Worm (Caenorhabditis elegans): Measurements from ENCODE around the gene F54D5.3.

Gene F54D5.3

DNA sequence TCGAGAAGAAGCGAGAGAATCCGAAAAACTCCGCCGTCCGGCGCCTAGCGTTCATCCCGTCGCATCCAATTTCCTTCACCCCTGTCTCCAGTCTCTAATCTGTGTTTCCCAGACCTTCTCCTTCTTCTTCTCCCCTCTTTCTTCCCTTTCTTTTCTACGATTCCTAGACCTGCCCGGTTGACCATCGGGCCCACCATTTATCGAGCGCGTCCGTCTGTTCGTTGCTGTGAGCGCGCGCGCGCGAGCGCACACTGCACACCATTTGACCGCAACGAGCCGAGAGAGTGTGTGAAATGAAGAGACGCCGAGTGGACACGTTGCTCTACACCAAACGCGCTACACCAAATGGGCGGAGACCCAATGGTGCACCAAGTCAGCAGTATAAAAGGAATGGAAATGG lies 34.5 kb upstream of the F54D5.3 start (continued):
- TF ChIP-seq egl-18 (GFP tag; IDR thresholded peaks at IDR 0.05) (no peak), ztf-25 (GFP tag; IDR thresholded peaks at IDR 0.05) (no peak), hsf-1 (GFP tag; IDR thresholded peaks at IDR 0.05) (peak; percentile 90), nhr-120 (GFP tag; IDR thresholded peaks at IDR 0.05) (no peak), attf-3 (GFP tag; conservative IDR thresholded peaks at IDR 0.05) (0 out of 2 replicates have a peak, but pooled peaks have one; percentile 38), F23B12.7 (tag; optimal IDR thresholded peaks at IDR 0.05; ENCODE audit: insufficient read depth) (no peak), athp-1 (tag; optimal IDR thresholded peaks at IDR 0.05) (peak; percentile 40), B0336.3 (GFP tag; IDR thresholded peaks at IDR 0.05) (peak; percentile 71), unc-62 (GFP tag; optimal IDR thresholded peaks at IDR 0.05) (no peak), atf-7 (tag; optimal IDR thresholded peaks at IDR 0.05) (no peak), ztf-6 (GFP tag; IDR thresholded peaks at IDR 0.05) (no peak), tlf-1 (GFP tag; optimal IDR thresholded peaks at IDR 0.05) (peak; percentile 81), unc-130 (GFP tag; optimal IDR thresholded peaks at IDR 0.05) (peak; percentile 72), ceh-100 (GFP tag; IDR thresholded peaks at IDR 0.05) (peak; percentile 84), ztf-18 (tag; optimal IDR thresholded peaks at IDR 0.05) (peak; percentile 2), nfyb-1 (GFP tag; IDR thresholded peaks at IDR 0.05) (no peak), let-526 (GFP tag; IDR thresholded peaks at IDR 0.05) (no peak), fkh-3 (tag; optimal IDR thresholded peaks at IDR 0.05) (no peak), F39B2.1 (GFP tag; IDR thresholded peaks at IDR 0.05) (no peak), dox-1 (GFP tag; IDR thresholded peaks at IDR 0.05) (peak; percentile 92), ceh-27 (GFP tag; optimal IDR thresholded peaks at IDR 0.05) (peak; percentile 6), nhr-90 (tag; optimal IDR thresholded peaks at IDR 0.05) (no peak), efl-1 (GFP tag; optimal IDR thresholded peaks at IDR 0.05) (peak; percentile 97), ccch-3 (GFP tag; optimal IDR thresholded peaks at IDR 0.05) (no peak), rpc-1 (optimal IDR thresholded peaks at IDR 0.05) (no peak), rpc-1 (tag; optimal IDR thresholded peaks at IDR 0.05) (no peak), pha-4 (tag; optimal IDR thresholded peaks at IDR 0.05) (no peak), egl-44 (GFP tag; IDR thresholded peaks at IDR 0.05) (no peak), ceh-58 (GFP tag; IDR thresholded peaks at IDR 0.05) (0 out of 2 replicates have a peak, but pooled peaks have one; percentile 20), nfya-2 (GFP tag; IDR thresholded peaks at IDR 0.05) (no peak), snpc-4 (GFP tag; optimal IDR thresholded peaks at IDR 0.05) (no peak), snpc-4 (tag; optimal IDR thresholded peaks at IDR 0.05) (peak in 2 of 4 experiments; percentile 19 to 23), aptf-3 (GFP tag; IDR thresholded peaks at IDR 0.05) (no peak), bed-2 (GFP tag; IDR thresholded peaks at IDR 0.05) (peak; percentile 81; the same call in 1 of the 2 replicates), cebp-2 (GFP tag; IDR thresholded peaks at IDR 0.05) (no peak), ceh-79 (tag; optimal IDR thresholded peaks at IDR 0.05) (no peak), madf-8 (GFP tag; conservative IDR thresholded peaks at IDR 0.05) (peak; percentile 98), F55B11.4 (tag; optimal IDR thresholded peaks at IDR 0.05; ENCODE audit: borderline replicate concordance, insufficient read depth) (no peak), pbrm-1 (GFP tag; IDR thresholded peaks at IDR 0.05) (peak; percentile 75; the same call in 1 of the 2 replicates), rcor-1 (GFP tag; IDR thresholded peaks at IDR 0.05) (peak; percentile 47; the same call in 1 of the 2 replicates), Y53F4B.3 (GFP tag; IDR thresholded peaks at IDR 0.05) (no peak), Y95B8A.8 (GFP tag; IDR thresholded peaks at IDR 0.05) (peak; percentile 81; the same call in 1 of the 2 replicates), egrh-3 (GFP tag; IDR thresholded peaks at IDR 0.05) (peak; percentile 82), zim-3 (tag; optimal IDR thresholded peaks at IDR 0.05) (no peak), nhr-80 (tag; optimal IDR thresholded peaks at IDR 0.05) (no peak), hrde-1 (tag; optimal IDR thresholded peaks at IDR 0.05; ENCODE audit: borderline replicate concordance) (peak; percentile 44), snpc-1.1 (tag; optimal IDR thresholded peaks at IDR 0.05; ENCODE audit: insufficient read depth) (no peak), D2030.7 (GFP tag; IDR thresholded peaks at IDR 0.05) (peak; percentile 95), tbp1 (GFP tag; optimal IDR thresholded peaks at IDR 0.05) (peak; percentile 59), ets-4 (GFP tag; optimal IDR thresholded peaks at IDR 0.05) (no peak)

Data from whole organism, young adult.